Fruit fly (Drosophila melanogaster) whole organism, pupa: Measurements from ENCODE around the gene CG42852.

Source experiments
- CG10348 ChIP-seq: fragments of 200-800 bp; sonication (Bioruptor generic); IDR thresholded peaks from 2 replicates; pipeline ENCODE4 v1.3.6; 2022; ENCODE audit warnings: missing biosample characterization, missing genetic modification characterization
- CG12605 ChIP-seq: fragments of 200-800 bp; sonication (Bioruptor generic); IDR thresholded peaks from 2 replicates; pipeline ENCODE4 v1.3.6; 2022; ENCODE audit warnings: missing biosample characterization, missing genetic modification characterization
- CG13204 ChIP-seq: fragments of 200-800 bp; sonication (Bioruptor generic); optimal IDR thresholded peaks from 2 replicates; lab custom pipeline; 2018; ENCODE audit warnings: missing biosample characterization, mild to moderate bottlenecking, missing genetic modification characterization, moderate library complexity
- CG14655 ChIP-seq: fragments of 200-800 bp; sonication (Bioruptor generic); optimal IDR thresholded peaks from 3 replicates; lab custom pipeline; 2017; ENCODE audit warnings: mild to moderate bottlenecking, missing biosample characterization, missing genetic modification reagents, missing genetic modification characterization
- CG15710 ChIP-seq: fragments of 200-800 bp; sonication (Bioruptor generic); optimal IDR thresholded peaks from 2 replicates; lab custom pipeline; 2018; ENCODE audit warnings: missing biosample characterization, mild to moderate bottlenecking, missing genetic modification characterization, moderate library complexity
- CG17806 ChIP-seq: fragments of 200-800 bp; sonication (Bioruptor generic); optimal IDR thresholded peaks from 2 replicates; lab custom pipeline; 2018; ENCODE audit warnings: missing biosample characterization, mild to moderate bottlenecking, missing genetic modification characterization, moderate library complexity
- CG32121 ChIP-seq: fragments of 200-800 bp; sonication (Bioruptor generic); IDR thresholded peaks from 2 replicates; pipeline ENCODE4 v1.3.6; 2022; ENCODE audit warnings: missing biosample characterization, missing genetic modification characterization
- CG34367 ChIP-seq: fragments of 200-800 bp; sonication (Bioruptor generic); optimal IDR thresholded peaks from 2 replicates; lab custom pipeline; 2018; ENCODE audit warnings: missing biosample characterization, mild to moderate bottlenecking, missing genetic modification characterization
- CG4496 ChIP-seq: fragments of 200-800 bp; sonication (Bioruptor generic); IDR thresholded peaks from 3 replicates; pipeline ENCODE4 v1.3.6; 2022; ENCODE audit warnings: missing biosample characterization, missing genetic modification characterization
- CG8159 ChIP-seq: fragments of 200-800 bp; sonication (Bioruptor generic); optimal IDR thresholded peaks from 3 replicates; lab custom pipeline; 2018; ENCODE audit warnings: missing biosample characterization, mild to moderate bottlenecking, missing genetic modification characterization, moderate library complexity
- CG8301 ChIP-seq: fragments of 200-800 bp; sonication (Bioruptor generic); optimal IDR thresholded peaks from 2 replicates; lab custom pipeline; 2018; ENCODE audit warnings: missing biosample characterization, mild to moderate bottlenecking, missing genetic modification characterization
- CG9948 ChIP-seq: fragments of 200-800 bp; sonication (Bioruptor generic); optimal IDR thresholded peaks from 2 replicates; lab custom pipeline; 2018; ENCODE audit warnings: missing biosample characterization, mild to moderate bottlenecking, missing genetic modification characterization, moderate library complexity
- D1 ChIP-seq: fragments of 200-800 bp; sonication (Bioruptor generic); optimal IDR thresholded peaks from 2 replicates; lab custom pipeline; 2018; ENCODE audit warnings: missing biosample characterization, mild to moderate bottlenecking, missing genetic modification characterization, moderate library complexity
- EcR ChIP-seq: fragments of 200-800 bp; sonication (Bioruptor generic); optimal IDR thresholded peaks from 3 replicates; lab custom pipeline; 2019; ENCODE audit warnings: missing biosample characterization, missing genetic modification characterization, mild to moderate bottlenecking, moderate library complexity, missing genetic modification reagents
- Ets98B ChIP-seq: fragments of 200-800 bp; sonication (Bioruptor generic); IDR thresholded peaks from 2 replicates; pipeline ENCODE4 v1.3.6; 2022; ENCODE audit warnings: missing biosample characterization, missing genetic modification characterization
- Pif1A ChIP-seq: fragments of 200-800 bp; sonication (Bioruptor generic); optimal IDR thresholded peaks from 3 replicates; lab custom pipeline; 2016; ENCODE audit warnings: missing biosample characterization, missing genetic modification characterization
- Pif1B ChIP-seq: fragments of 200-800 bp; sonication (Bioruptor generic); optimal IDR thresholded peaks from 3 replicates; lab custom pipeline; 2016; ENCODE audit warnings: missing biosample characterization, missing genetic modification characterization
- Snoo ChIP-seq: fragments of 200-800 bp; sonication (Bioruptor generic); optimal IDR thresholded peaks from 3 replicates; lab custom pipeline; 2017; ENCODE audit warnings: missing biosample characterization, mild to moderate bottlenecking, missing genetic modification characterization, inconsistent platforms
- fd96Ca ChIP-seq: fragments of 200-800 bp; sonication (Bioruptor generic); IDR thresholded peaks from 3 replicates; pipeline ENCODE4 v1.3.6; 2022; ENCODE audit warnings: missing biosample characterization, missing genetic modification characterization
- gl ChIP-seq: fragments of 200-800 bp; sonication (Bioruptor generic); optimal IDR thresholded peaks from 2 replicates; lab custom pipeline; 2018; ENCODE audit warnings: missing biosample characterization, mild to moderate bottlenecking, missing genetic modification characterization
- rn ChIP-seq: fragments of 200-800 bp; sonication (Bioruptor generic); IDR thresholded peaks from 2 replicates; pipeline ENCODE4 v1.3.6; 2022; ENCODE audit warnings: missing biosample characterization, missing genetic modification characterization

CG42852 gene

dm6 chr3L:16782218-16782763 is 27.0 kb downstream of the CG42852 start:
- TF ChIP-seq CG10348 (GFP tag; lab: Robert Waterston, UW), result no peak
- no peak for TF ChIP-seq rn
- TF ChIP-seq Ets98B, result peak; percentile 78
- TF ChIP-seq CG9948, result peak; percentile 77
- peak; percentile 75 for TF ChIP-seq Snoo (tag; lab: Kevin White, UChicago)
- TF ChIP-seq gl, result peak; percentile 67
- TF ChIP-seq CG17806 (tag; lab: Kevin White, UChicago), result peak; percentile 80
- no peak for TF ChIP-seq CG14655 (GFP tag; lab: Kevin White, UChicago)
- peak; percentile 57; the same call in 2 of the 3 replicates for TF ChIP-seq fd96Ca
- no peak for TF ChIP-seq D1 (tag; lab: Kevin White, UChicago)
- no peak for TF ChIP-seq Pif1A (GFP tag; lab: Kevin White, UChicago)
- TF ChIP-seq CG12605 (GFP tag; lab: Robert Waterston, UW), result peak; percentile 68; the same call in 1 of the 2 replicates
- peak; percentile 81 for TF ChIP-seq CG8159
- TF ChIP-seq CG4496 (GFP tag; lab: Robert Waterston, UW), result peak; percentile 83
- peak; percentile 64 for TF ChIP-seq CG34367 (tag; lab: Kevin White, UChicago)
- peak; percentile 74 for TF ChIP-seq CG32121 (GFP tag; lab: Robert Waterston, UW)
- peak; percentile 74 for TF ChIP-seq CG15710
- TF ChIP-seq EcR, result no peak
- TF ChIP-seq, all 21 proteins: peak for 12

dm6 chr3L:16782789-16783188 is 27.5 kb downstream of the CG42852 start, which contains the start of gene CG9706:
Gene CG9706 (plus strand): TSS chr3L:16783010.
- TF ChIP-seq CG17806 (tag; lab: Kevin White, UChicago) (no peak), CG4496 (GFP tag; lab: Robert Waterston, UW) (no peak), CG10348 (GFP tag; lab: Robert Waterston, UW) (no peak), CG13204 (GFP tag; lab: Kevin White, UChicago) (no peak), Pif1B (GFP tag; lab: Kevin White, UChicago) (no peak), Snoo (tag; lab: Kevin White, UChicago) (no peak), gl (no peak), rn (no peak)

- TF ChIP-seq CG4496 (GFP tag; lab: Robert Waterston, UW), result no peak
- TF ChIP-seq CG12605 (GFP tag; lab: Robert Waterston, UW), result 0 out of 2 replicates have a peak, but pooled peaks have one; percentile 14
- no peak for TF ChIP-seq Pif1B (GFP tag; lab: Kevin White, UChicago)
- no peak for TF ChIP-seq EcR
- TF ChIP-seq CG17806 (tag; lab: Kevin White, UChicago), result no peak
Measured at dm6 chr3L:16786728-16787127, 31.4 kb downstream of the CG42852 start, which contains the start of gene eIF3e. Gene eIF3e (minus strand): TSS chr3L:16786941.

dm6 chr3L:16796603-16797002 is 41.3 kb downstream of the CG42852 start:
- no peak for TF ChIP-seq gl
- TF ChIP-seq CG12605 (GFP tag; lab: Robert Waterston, UW), result peak; percentile 37; the same call in 1 of the 2 replicates
- TF ChIP-seq CG8301 (tag; lab: Kevin White, UChicago), result no peak
- TF ChIP-seq CG8159, result peak; percentile 51
- TF ChIP-seq CG13204 (GFP tag; lab: Kevin White, UChicago), result no peak
- TF ChIP-seq Pif1B (GFP tag; lab: Kevin White, UChicago), result no peak
- no peak for TF ChIP-seq Snoo (tag; lab: Kevin White, UChicago)
- TF ChIP-seq Ets98B, result peak; percentile 78
- peak; percentile 38; the same call in 2 of the 3 replicates for TF ChIP-seq fd96Ca
- TF ChIP-seq CG34367 (tag; lab: Kevin White, UChicago), result peak; percentile 43
- TF ChIP-seq CG9948, result peak; percentile 54
- peak; percentile 70 for TF ChIP-seq CG32121 (GFP tag; lab: Robert Waterston, UW)
- TF ChIP-seq CG17806 (tag; lab: Kevin White, UChicago), result peak; percentile 71
- peak; percentile 72 for TF ChIP-seq CG15710
- no peak for TF ChIP-seq CG10348 (GFP tag; lab: Robert Waterston, UW)
- no peak for TF ChIP-seq CG14655 (GFP tag; lab: Kevin White, UChicago)
- TF ChIP-seq EcR, result peak; percentile 78
- TF ChIP-seq D1 (tag; lab: Kevin White, UChicago), result no peak
- TF ChIP-seq Pif1A (GFP tag; lab: Kevin White, UChicago), result no peak
- TF ChIP-seq rn, result no peak
- peak; percentile 61; the same call in 1 of the 3 replicates for TF ChIP-seq CG4496 (GFP tag; lab: Robert Waterston, UW)

- TF ChIP-seq Pif1B (GFP tag; lab: Kevin White, UChicago) (peak; percentile 59), CG8301 (tag; lab: Kevin White, UChicago) (no peak), CG9948 (no peak), fd96Ca (0 out of 3 replicates have a peak, but pooled peaks have one; percentile 6), CG15710 (no peak), CG17806 (tag; lab: Kevin White, UChicago) (no peak), EcR (peak; percentile 27), CG32121 (GFP tag; lab: Robert Waterston, UW) (peak; percentile 75), Pif1A (GFP tag; lab: Kevin White, UChicago) (peak; percentile 41), Ets98B (peak; percentile 77), CG10348 (GFP tag; lab: Robert Waterston, UW) (no peak), gl (peak; percentile 41), CG34367 (tag; lab: Kevin White, UChicago) (no peak), CG12605 (GFP tag; lab: Robert Waterston, UW) (peak; percentile 68), CG14655 (GFP tag; lab: Kevin White, UChicago) (no peak), rn (no peak), CG13204 (GFP tag; lab: Kevin White, UChicago) (peak; percentile 50), Snoo (tag; lab: Kevin White, UChicago) (peak; percentile 23), CG8159 (peak; percentile 9), D1 (tag; lab: Kevin White, UChicago) (no peak), CG4496 (GFP tag; lab: Robert Waterston, UW) (peak; percentile 77)
Measured at dm6 chr3L:16800026-16800425, 44.7 kb downstream of the CG42852 start.
